Worm (Caenorhabditis elegans): Measurements from ENCODE around the gene hlh-26.

- TF ChIP-seq ceh-13 (GFP tag; optimal IDR thresholded peaks at IDR 0.05) (no peak), hmg-4 (GFP tag; optimal IDR thresholded peaks at IDR 0.05) (no peak)
These were observed 13.9 kb upstream of the hlh-26 start, which contains the start of gene acdh-2 for ce11 chrII:5547442-5547894.

Measured in whole organism, early embryonic.